Fruit fly (Drosophila melanogaster) whole organism, wandering third instar larva: ENCODE results near the gene indra.

Experiments used
- Dfd ChIP-seq: fragments of >200 bp; optimal IDR thresholded peaks from 2 replicates; lab custom pipeline; 2017; ENCODE audit warnings: missing biosample characterization, missing genetic modification characterization
- ey ChIP-seq: fragments of 200-800 bp; sonication (Bioruptor generic); optimal IDR thresholded peaks from 2 replicates; lab custom pipeline; 2016; ENCODE audit warnings: missing biosample characterization, missing genetic modification characterization
- pan ChIP-seq: fragments of >200 bp; optimal IDR thresholded peaks from 2 replicates; lab custom pipeline; 2017

DNA sequence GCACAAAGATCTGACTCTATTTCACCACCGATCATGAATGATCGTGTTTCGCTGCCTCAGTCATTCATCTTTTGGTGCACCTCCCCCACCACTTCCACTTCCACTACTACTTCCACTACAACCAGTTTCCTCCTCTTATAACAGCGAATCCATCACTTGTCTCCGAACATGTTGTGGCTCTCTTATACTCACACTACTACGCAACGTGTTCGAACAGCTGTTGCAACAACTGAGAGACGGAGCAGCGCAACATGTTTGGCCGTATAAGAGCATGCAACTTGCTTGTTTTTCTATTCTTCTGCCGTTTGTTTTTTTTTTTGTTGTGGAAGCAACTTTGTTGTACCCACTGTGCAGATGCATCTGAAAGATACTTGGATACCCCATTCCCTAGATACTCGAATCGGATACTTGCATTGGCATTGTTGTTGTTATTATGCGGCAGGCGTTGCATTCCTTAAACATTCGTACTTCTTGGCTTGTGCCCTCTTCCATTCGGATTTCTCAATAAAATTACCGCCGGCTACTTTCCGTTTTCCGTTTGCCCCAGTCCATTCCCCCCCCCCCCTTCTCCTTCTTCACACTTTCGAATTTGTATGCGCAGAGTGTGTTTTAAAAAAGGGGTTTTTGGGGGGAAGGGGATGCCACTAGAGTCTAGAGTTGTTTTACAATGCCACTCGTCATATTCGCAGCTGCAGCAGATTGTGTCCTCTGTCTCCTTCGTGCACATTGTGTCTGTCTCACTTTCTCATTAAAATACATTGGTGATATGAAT is 24.9 kb upstream of the indra start:
- TF ChIP-seq Dfd (no peak), ey (GFP tag; lab: Kevin White, UChicago) (no peak), pan (lab: Kevin White, UChicago) (no peak)
